Fruit fly (Drosophila melanogaster) Kc167 (cell line): ENCODE data around the gene CG12689.

Source experiments
- Myc ChIP-seq: fragments of >200 bp; optimal IDR thresholded peaks from 2 replicates; lab custom pipeline; 2017; ENCODE audit warnings: missing external identifiers
- Sin3A ChIP-seq: fragments of >200 bp; optimal IDR thresholded peaks from 2 replicates; lab custom pipeline; 2018; ENCODE audit warnings: missing external identifiers
- insv ChIP-seq: fragments of >200 bp; optimal IDR thresholded peaks from 3 replicates; lab custom pipeline; 2018; ENCODE audit warnings: missing external identifiers
- psq ChIP-seq: fragments of >200 bp; optimal IDR thresholded peaks from 2 replicates; lab custom pipeline; 2017; ENCODE audit warnings: missing external identifiers
- ttk ChIP-seq: sonication (Bioruptor generic); optimal IDR thresholded peaks from 2 replicates; lab custom pipeline; 2017; ENCODE audit warnings: missing external identifiers

DNA sequence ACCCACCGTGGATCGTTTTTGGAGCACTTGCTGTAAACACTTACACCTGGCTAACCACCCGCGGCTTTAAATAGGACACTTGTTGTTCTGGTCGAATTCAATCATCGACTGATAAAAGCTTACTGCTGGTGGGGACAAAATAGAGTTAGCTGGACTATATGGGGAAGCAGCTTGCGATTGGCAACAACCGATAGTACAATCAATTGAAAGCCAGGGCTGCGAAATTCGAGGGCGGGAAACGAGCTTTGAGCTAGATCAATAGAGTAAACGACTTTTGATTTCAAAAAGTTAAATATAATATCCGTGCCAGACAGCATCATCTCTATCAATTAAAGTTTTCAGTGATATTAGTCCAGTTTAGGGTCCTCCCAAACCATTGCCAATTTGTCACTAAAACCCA lies 38.0 kb downstream of the CG12689 start, which contains the start of gene CG32719:
- TF ChIP-seq psq (lab: Kevin White, UChicago) (no peak), Myc (lab: Kevin White, UChicago) (no peak), Sin3A (lab: Kevin White, UChicago) (no peak), insv (lab: Kevin White, UChicago) (no peak), ttk (lab: Kevin White, UChicago) (no peak)
